3 worm cellular contexts compared by ENCODE assay signal in genomic region chrV:19691954-19692353, ce11.
A peak's percentile ranks its signal among the peaks of the same experiment; 100 is the strongest.
TF ChIP-seq lines count a peak whose summit lies in the region.

No protein-coding gene starts in this region.

TF ChIP-seq in whole organism, L3 larva, 47 proteins besides CTCF, POLR2A, EP300 and RAD21:
- TF ChIP-seq elt-2 (tag; optimal IDR thresholded peaks at IDR 0.05; lab: Kevin White, UChicago) (no peak), snpc-4 (tag; optimal IDR thresholded peaks at IDR 0.05; lab: Kevin White, UChicago) (no peak), ceh-28 (tag; optimal IDR thresholded peaks at IDR 0.05; lab: Kevin White, UChicago) (peak; percentile 81), tbx-2 (tag; optimal IDR thresholded peaks at IDR 0.05; lab: Kevin White, UChicago) (no peak)
TF ChIP-seq in whole organism, L3 larva: peak in this region for 1.

TF ChIP-seq in whole organism, L4 larva, 104 proteins besides CTCF, POLR2A, EP300 and RAD21:
- no peak for TF ChIP-seq ztf-11 (tag; optimal IDR thresholded peaks at IDR 0.05; lab: Kevin White, UChicago)
- TF ChIP-seq ceh-32 (tag; optimal IDR thresholded peaks at IDR 0.05; lab: Kevin White, UChicago; ENCODE audit: poor library complexity): no peak
- TF ChIP-seq lin-38 (GFP tag; IDR thresholded peaks at IDR 0.05; lab: Robert Waterston, UW): no peak
- TF ChIP-seq nhr-76 (tag; optimal IDR thresholded peaks at IDR 0.05; lab: Kevin White, UChicago): no peak
- peak; percentile 74 for TF ChIP-seq ceh-28 (tag; optimal IDR thresholded peaks at IDR 0.05; lab: Kevin White, UChicago)
- TF ChIP-seq duxl-1 (tag; optimal IDR thresholded peaks at IDR 0.05; lab: Kevin White, UChicago; ENCODE audit: poor library complexity): no peak

TF ChIP-seq in whole organism, midembryonic, 9 proteins besides CTCF, POLR2A, EP300 and RAD21:
- peak; percentile 55 for TF ChIP-seq T22C8.4 (GFP tag; IDR thresholded peaks at IDR 0.05; lab: Robert Waterston, UW)
- no peak for TF ChIP-seq ref-1 (GFP tag; conservative IDR thresholded peaks at IDR 0.05; lab: Robert Waterston, UW)
- TF ChIP-seq ztf-23 (GFP tag; IDR thresholded peaks at IDR 0.05; lab: Robert Waterston, UW): no peak
- no peak for TF ChIP-seq klf-2 (GFP tag; conservative IDR thresholded peaks at IDR 0.05; lab: Robert Waterston, UW)
- TF ChIP-seq tab-1 (GFP tag; IDR thresholded peaks at IDR 0.05; lab: Robert Waterston, UW): no peak
- TF ChIP-seq flt-1 (GFP tag; IDR thresholded peaks at IDR 0.05; lab: Robert Waterston, UW): no peak
- TF ChIP-seq ztf-29 (GFP tag; IDR thresholded peaks at IDR 0.05; lab: Robert Waterston, UW): no peak
- no peak for TF ChIP-seq cog-1 (tag; optimal IDR thresholded peaks at IDR 0.05; lab: Kevin White, UChicago)

Comparison
In these comparisons a context has a peak if more than half of its experiments do, and no peak if none do; other contexts are left out.
1. Of the 28 proteins assayed by ChIP-seq in both whole organism, L4 larva and whole organism, L3 larva: peak only in whole organism, L4 larva: none; only in whole organism, L3 larva: none; in both: ceh-28; in neither: 27.